Comparison of ENCODE assay signal across 4 fruit fly cellular contexts in the genomic region with DNA sequence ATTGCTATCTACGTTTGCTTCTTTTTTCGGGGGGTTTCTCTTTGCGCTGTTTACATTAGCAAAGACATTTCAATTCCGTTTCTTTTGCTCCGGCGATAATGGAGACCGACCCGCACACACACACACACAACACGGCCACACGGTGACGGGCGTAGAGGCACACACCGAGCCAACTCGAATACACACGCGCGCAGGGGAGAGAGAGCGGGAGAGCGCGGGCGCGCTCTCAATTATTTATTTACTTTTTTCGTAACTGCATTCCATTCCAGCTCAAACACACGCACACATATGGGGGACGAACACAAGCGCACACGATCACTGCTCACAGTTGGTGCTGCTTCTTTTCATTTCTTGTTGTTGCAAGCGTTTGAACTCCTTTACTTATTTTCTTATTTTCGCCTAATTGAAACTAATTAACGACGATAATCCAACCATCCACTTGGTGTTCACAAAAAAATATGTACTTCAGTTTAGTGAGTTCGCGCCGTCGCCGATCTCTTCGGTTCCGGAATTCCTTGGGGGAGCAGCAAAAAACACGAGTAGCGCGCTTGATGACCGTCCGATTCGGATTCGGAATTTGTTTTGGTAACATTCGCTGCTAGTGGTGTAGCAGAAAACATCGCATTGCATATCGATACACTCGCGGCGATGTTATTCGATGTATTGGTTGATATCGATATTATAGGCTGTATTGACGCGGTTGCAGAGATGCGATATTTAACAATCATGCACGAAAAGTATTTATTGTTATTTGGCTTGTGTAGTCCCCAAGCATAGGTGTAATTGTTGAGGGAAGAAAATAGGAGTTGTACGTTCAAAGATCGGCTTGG.
A peak's percentile ranks its signal among the peaks of the same experiment; 100 is the strongest.
TF ChIP-seq lines count a peak whose summit lies in the region.

A gene (minus strand): TSS at position 591 of the 830 bp plus-strand sequence.

TF ChIP-seq in whole organism, adult, 20 proteins besides CTCF, POLR2A, EP300 and RAD21 (continued from another document):
- TF ChIP-seq CG33017 (tag; optimal IDR thresholded peaks at IDR 0.05; lab: Kevin White, UChicago) = peak; percentile 55
- TF ChIP-seq tj (GFP tag; optimal IDR thresholded peaks at IDR 0.05; lab: Kevin White, UChicago) = peak; percentile 63
- TF ChIP-seq pad (GFP tag; optimal IDR thresholded peaks at IDR 0.05; lab: Kevin White, UChicago) = peak; percentile 86
- TF ChIP-seq Crg-1 (GFP tag; optimal IDR thresholded peaks at IDR 0.05; lab: Kevin White, UChicago) = peak; percentile 5
- peak; percentile 50 for TF ChIP-seq CG7101 (tag; optimal IDR thresholded peaks at IDR 0.05; lab: Kevin White, UChicago)

TF ChIP-seq in whole organism, embryonic, 481 proteins besides CTCF, POLR2A, EP300 and RAD21 (continued from another document and continues in another):
- no peak for TF ChIP-seq CG10274 (GFP tag; optimal IDR thresholded peaks at IDR 0.05; lab: Kevin White, UChicago)
- TF ChIP-seq Hmr (GFP tag; optimal IDR thresholded peaks at IDR 0.05; lab: Kevin White, UChicago) = peak; percentile 74
- TF ChIP-seq run (tag; optimal IDR thresholded peaks at IDR 0.05; lab: Kevin White, UChicago) = no peak
- TF ChIP-seq CG17802 (tag; optimal IDR thresholded peaks at IDR 0.05; lab: Kevin White, UChicago) = peak; percentile 88
- no peak for TF ChIP-seq wdn (GFP tag; IDR thresholded peaks at IDR 0.05; lab: Robert Waterston, UW)
- TF ChIP-seq Hr78 (GFP tag; optimal IDR thresholded peaks at IDR 0.05; lab: Kevin White, UChicago) = peak; percentile 19 to 37
- TF ChIP-seq onecut (GFP tag; IDR thresholded peaks at IDR 0.05; lab: Robert Waterston, UW) = peak; percentile 44
- no peak for TF ChIP-seq usp (GFP tag; optimal IDR thresholded peaks at IDR 0.05; lab: Kevin White, UChicago)
- TF ChIP-seq HLH54F (GFP tag; optimal IDR thresholded peaks at IDR 0.05; lab: Kevin White, UChicago) = peak; percentile 78
- TF ChIP-seq Drgx (GFP tag; IDR thresholded peaks at IDR 0.05; lab: Robert Waterston, UW) = no peak
- no peak for TF ChIP-seq al (GFP tag; IDR thresholded peaks at IDR 0.05; lab: Robert Waterston, UW)
- peak; percentile 75 for TF ChIP-seq nerfin-1 (tag; optimal IDR thresholded peaks at IDR 0.05; lab: Kevin White, UChicago)
- no peak for TF ChIP-seq sens-2 (GFP tag; IDR thresholded peaks at IDR 0.05; lab: Robert Waterston, UW)
- peak; percentile 83 for TF ChIP-seq gro (GFP tag; optimal IDR thresholded peaks at IDR 0.05; lab: Kevin White, UChicago)
- TF ChIP-seq CG10462 (GFP tag; optimal IDR thresholded peaks at IDR 0.05; lab: Kevin White, UChicago) = peak; percentile 53
- peak; percentile 64 for TF ChIP-seq CG31388 (GFP tag; optimal IDR thresholded peaks at IDR 0.05; lab: Kevin White, UChicago)
- TF ChIP-seq lov (optimal IDR thresholded peaks at IDR 0.05; lab: Kevin White, UChicago) = no peak
- no peak for TF ChIP-seq lov (GFP tag; IDR thresholded peaks at IDR 0.05; lab: Robert Waterston, UW)
- peak; percentile 82 for TF ChIP-seq CG17385 (GFP tag; optimal IDR thresholded peaks at IDR 0.05; lab: Kevin White, UChicago)
- no peak for TF ChIP-seq CG4730 (GFP tag; IDR thresholded peaks at IDR 0.05; lab: Robert Waterston, UW)
- TF ChIP-seq D19B (GFP tag; optimal IDR thresholded peaks at IDR 0.05; lab: Kevin White, UChicago) = no peak
- peak; percentile 53 for TF ChIP-seq NfI (GFP tag; optimal IDR thresholded peaks at IDR 0.05; lab: Kevin White, UChicago)
- no peak for TF ChIP-seq Taf1 (GFP tag; IDR thresholded peaks at IDR 0.05; lab: Robert Waterston, UW)
- TF ChIP-seq rib (GFP tag; IDR thresholded peaks at IDR 0.05; lab: Robert Waterston, UW) = no peak
- no peak for TF ChIP-seq CG30431 (GFP tag; optimal IDR thresholded peaks at IDR 0.05; lab: Kevin White, UChicago)
- TF ChIP-seq Hsf (GFP tag; optimal IDR thresholded peaks at IDR 0.05; lab: Kevin White, UChicago) = peak; percentile 66
- peak; percentile 98 for TF ChIP-seq CG7357 (GFP tag; IDR thresholded peaks at IDR 0.05; lab: Robert Waterston, UW)
- TF ChIP-seq odd (GFP tag; optimal IDR thresholded peaks at IDR 0.05; lab: Kevin White, UChicago) = peak; percentile 30
- no peak for TF ChIP-seq Ravus (GFP tag; IDR thresholded peaks at IDR 0.05; lab: Robert Waterston, UW)
- TF ChIP-seq Scr (GFP tag; IDR thresholded peaks at IDR 0.05; lab: Robert Waterston, UW; ENCODE audit: partially characterized antibody) = no peak
- TF ChIP-seq Oli (tag; optimal IDR thresholded peaks at IDR 0.05; lab: Kevin White, UChicago) = no peak
- peak; percentile 48 for TF ChIP-seq CG18599 (GFP tag; optimal IDR thresholded peaks at IDR 0.05; lab: Kevin White, UChicago)
- peak; percentile 69 for TF ChIP-seq CG10147 (GFP tag; optimal IDR thresholded peaks at IDR 0.05; lab: Kevin White, UChicago)
- TF ChIP-seq Poxn (GFP tag; IDR thresholded peaks at IDR 0.05; lab: Robert Waterston, UW) = no peak
- TF ChIP-seq peb (GFP tag; IDR thresholded peaks at IDR 0.05; lab: Robert Waterston, UW) = no peak
- no peak for TF ChIP-seq CG16815 (GFP tag; optimal IDR thresholded peaks at IDR 0.05; lab: Kevin White, UChicago)
- TF ChIP-seq CG12744 (GFP tag; optimal IDR thresholded peaks at IDR 0.05; lab: Kevin White, UChicago) = no peak
- no peak for TF ChIP-seq MBD-R2 (GFP tag; IDR thresholded peaks at IDR 0.05; lab: Robert Waterston, UW)
- TF ChIP-seq otp (GFP tag; IDR thresholded peaks at IDR 0.05; lab: Robert Waterston, UW) = no peak
- TF ChIP-seq fru (optimal IDR thresholded peaks at IDR 0.05; lab: Kevin White, UChicago) = no peak
- TF ChIP-seq Fer1 (GFP tag; optimal IDR thresholded peaks at IDR 0.05; lab: Kevin White, UChicago) = peak; percentile 60

TF ChIP-seq in whole organism, prepupa, 60 proteins besides CTCF, POLR2A, EP300 and RAD21 (continued from another document and continues in another):
- TF ChIP-seq CG4318 (GFP tag; optimal IDR thresholded peaks at IDR 0.05; lab: Kevin White, UChicago) = no peak
- TF ChIP-seq CG3032 (tag; optimal IDR thresholded peaks at IDR 0.05; lab: Kevin White, UChicago) = peak; percentile 55
- no peak for TF ChIP-seq fd59A (GFP tag; optimal IDR thresholded peaks at IDR 0.05; lab: Kevin White, UChicago)
- TF ChIP-seq eg (GFP tag; IDR thresholded peaks at IDR 0.05; lab: Robert Waterston, UW) = no peak
- peak; percentile 54 for TF ChIP-seq OdsH (GFP tag; optimal IDR thresholded peaks at IDR 0.05; lab: Kevin White, UChicago)
- peak; percentile 44 for TF ChIP-seq acj6 (GFP tag; optimal IDR thresholded peaks at IDR 0.05; lab: Kevin White, UChicago)
- peak; percentile 62 for TF ChIP-seq CG11902 (GFP tag; optimal IDR thresholded peaks at IDR 0.05; lab: Kevin White, UChicago)
- no peak for TF ChIP-seq salr (GFP tag; optimal IDR thresholded peaks at IDR 0.05; lab: Kevin White, UChicago)
- TF ChIP-seq CG8119 (GFP tag; IDR thresholded peaks at IDR 0.05; lab: Robert Waterston, UW) = no peak
- TF ChIP-seq Eip93F (GFP tag; optimal IDR thresholded peaks at IDR 0.05; lab: Kevin White, UChicago) = peak; percentile 45
- TF ChIP-seq Lpt (GFP tag; optimal IDR thresholded peaks at IDR 0.05; lab: Kevin White, UChicago) = no peak
- TF ChIP-seq achi (GFP tag; optimal IDR thresholded peaks at IDR 0.05; lab: Kevin White, UChicago) = peak; percentile 6
- peak; percentile 41 for TF ChIP-seq CG11762 (GFP tag; optimal IDR thresholded peaks at IDR 0.05; lab: Kevin White, UChicago; ENCODE audit: insufficient read depth)
- peak; percentile 81 for TF ChIP-seq vri (GFP tag; optimal IDR thresholded peaks at IDR 0.05; lab: Kevin White, UChicago)
- peak; percentile 55 for TF ChIP-seq Hr4 (GFP tag; optimal IDR thresholded peaks at IDR 0.05; lab: Kevin White, UChicago)
- TF ChIP-seq CG7368 (GFP tag; optimal IDR thresholded peaks at IDR 0.05; lab: Kevin White, UChicago) = peak; percentile 1
- TF ChIP-seq Ets96B (tag; optimal IDR thresholded peaks at IDR 0.05; lab: Kevin White, UChicago) = peak; percentile 23
- no peak for TF ChIP-seq fd85E (GFP tag; optimal IDR thresholded peaks at IDR 0.05; lab: Kevin White, UChicago)
- peak; percentile 78 for TF ChIP-seq Hr39 (GFP tag; optimal IDR thresholded peaks at IDR 0.05; lab: Kevin White, UChicago)
- no peak for TF ChIP-seq CG6163 (GFP tag; IDR thresholded peaks at IDR 0.05; lab: Robert Waterston, UW)
- TF ChIP-seq CG6854 (GFP tag; optimal IDR thresholded peaks at IDR 0.05; lab: Kevin White, UChicago) = peak; percentile 68
- peak; percentile 53 for TF ChIP-seq pdm3 (GFP tag; optimal IDR thresholded peaks at IDR 0.05; lab: Kevin White, UChicago)
- TF ChIP-seq CG6808 (GFP tag; optimal IDR thresholded peaks at IDR 0.05; lab: Kevin White, UChicago) = no peak
- TF ChIP-seq Blimp-1 (GFP tag; optimal IDR thresholded peaks at IDR 0.05; lab: Kevin White, UChicago) = no peak
- peak; percentile 51 for TF ChIP-seq Sox14 (GFP tag; optimal IDR thresholded peaks at IDR 0.05; lab: Kevin White, UChicago)
- TF ChIP-seq CG32006 (GFP tag; optimal IDR thresholded peaks at IDR 0.05; lab: Kevin White, UChicago) = peak; percentile 36
- peak; percentile 67 for TF ChIP-seq CG1621 (tag; optimal IDR thresholded peaks at IDR 0.05; lab: Kevin White, UChicago)
- TF ChIP-seq CG6276 (GFP tag; optimal IDR thresholded peaks at IDR 0.05; lab: Kevin White, UChicago) = peak; percentile 32
- no peak for TF ChIP-seq CG11294 (GFP tag; IDR thresholded peaks at IDR 0.05; lab: Robert Waterston, UW)
- TF ChIP-seq Gug (GFP tag; IDR thresholded peaks at IDR 0.05; lab: Robert Waterston, UW) = no peak
- peak; percentile 56 for TF ChIP-seq Sox102F (GFP tag; optimal IDR thresholded peaks at IDR 0.05; lab: Kevin White, UChicago)
- TF ChIP-seq CG3919 (GFP tag; optimal IDR thresholded peaks at IDR 0.05; lab: Kevin White, UChicago) = peak; percentile 63
- peak; percentile 37 for TF ChIP-seq Eip75B (GFP tag; optimal IDR thresholded peaks at IDR 0.05; lab: Kevin White, UChicago)
- TF ChIP-seq CG15336 (GFP tag; IDR thresholded peaks at IDR 0.05; lab: Robert Waterston, UW) = no peak
- peak; percentile 67 for TF ChIP-seq CG31627 (GFP tag; optimal IDR thresholded peaks at IDR 0.05; lab: Kevin White, UChicago)
- peak; percentile 6 to 56 for TF ChIP-seq ss (GFP tag; optimal IDR thresholded peaks at IDR 0.05; lab: Kevin White, UChicago)
- TF ChIP-seq net (GFP tag; optimal IDR thresholded peaks at IDR 0.05; lab: Kevin White, UChicago) = peak; percentile 2
- peak; percentile 78 for TF ChIP-seq cyc (GFP tag; optimal IDR thresholded peaks at IDR 0.05; lab: Kevin White, UChicago)
- no peak for TF ChIP-seq CG8319 (GFP tag; optimal IDR thresholded peaks at IDR 0.05; lab: Kevin White, UChicago)
- TF ChIP-seq Ets21C (GFP tag; optimal IDR thresholded peaks at IDR 0.05; lab: Kevin White, UChicago) = peak; percentile 53
- peak; percentile 28 for TF ChIP-seq CG6792 (GFP tag; optimal IDR thresholded peaks at IDR 0.05; lab: Kevin White, UChicago)
- TF ChIP-seq svp (GFP tag; lab: Kevin White, UChicago) = peak; percentile 79
- TF ChIP-seq Eip78C (GFP tag; lab: Kevin White, UChicago) = peak; percentile 76

TF ChIP-seq in whole organism, wandering third instar larva, 38 proteins besides CTCF, POLR2A, EP300 and RAD21 (continued from another document):
- TF ChIP-seq ey (GFP tag; optimal IDR thresholded peaks at IDR 0.05; lab: Kevin White, UChicago) = peak; percentile 65
- peak; percentile 84 for TF ChIP-seq h (GFP tag; optimal IDR thresholded peaks at IDR 0.05; lab: Kevin White, UChicago)
- TF ChIP-seq Dfd (GFP tag; optimal IDR thresholded peaks at IDR 0.05; lab: Kevin White, UChicago) = no peak
- peak; percentile 59 for TF ChIP-seq HLH106 (tag; optimal IDR thresholded peaks at IDR 0.05; lab: Kevin White, UChicago)
- peak; percentile 97 for TF ChIP-seq N (GFP tag; optimal IDR thresholded peaks at IDR 0.05; lab: Kevin White, UChicago)
- TF ChIP-seq Hnf4 (GFP tag; optimal IDR thresholded peaks at IDR 0.05; lab: Kevin White, UChicago) = peak; percentile 57
- no peak for TF ChIP-seq lola (GFP tag; optimal IDR thresholded peaks at IDR 0.05; lab: Kevin White, UChicago)
- TF ChIP-seq pan (optimal IDR thresholded peaks at IDR 0.05; lab: Kevin White, UChicago) = no peak
- peak; percentile 68 for TF ChIP-seq tai (GFP tag; optimal IDR thresholded peaks at IDR 0.05; lab: Kevin White, UChicago)
- peak; percentile 48 for TF ChIP-seq Sp1 (GFP tag; optimal IDR thresholded peaks at IDR 0.05; lab: Kevin White, UChicago)
- peak in 1 of 2 experiments; percentile 72 for TF ChIP-seq foxo (GFP tag; optimal IDR thresholded peaks at IDR 0.05; lab: Kevin White, UChicago)
- peak; percentile 47 for TF ChIP-seq sv (GFP tag; optimal IDR thresholded peaks at IDR 0.05; lab: Kevin White, UChicago)
- peak; percentile 70 for TF ChIP-seq woc (GFP tag; optimal IDR thresholded peaks at IDR 0.05; lab: Kevin White, UChicago)
- peak; percentile 55 for TF ChIP-seq CG9705 (GFP tag; optimal IDR thresholded peaks at IDR 0.05; lab: Kevin White, UChicago)
- TF ChIP-seq br (GFP tag; optimal IDR thresholded peaks at IDR 0.05; lab: Kevin White, UChicago) = peak; percentile 13
- TF ChIP-seq OdsH (GFP tag; optimal IDR thresholded peaks at IDR 0.05; lab: Kevin White, UChicago) = peak; percentile 3
- TF ChIP-seq Vsx2 (GFP tag; optimal IDR thresholded peaks at IDR 0.05; lab: Kevin White, UChicago; ENCODE audit: partially characterized antibody) = no peak
- TF ChIP-seq Myc (optimal IDR thresholded peaks at IDR 0.05; lab: Kevin White, UChicago) = peak; percentile 52
- TF ChIP-seq Jra (GFP tag; optimal IDR thresholded peaks at IDR 0.05; lab: Kevin White, UChicago) = peak; percentile 57
